Fruit fly (Drosophila melanogaster) whole organism: Measurements from ENCODE around the gene Spindly.

Experiments used
- CG8478 ChIP-seq: fragments of >200 bp; optimal IDR thresholded peaks from 2 replicates; lab custom pipeline; 2018; ENCODE audit warnings: inconsistent platforms
- EcR ChIP-seq, 2 experiments: fragments of >200 bp; optimal IDR thresholded peaks; 2 replicates each; lab custom pipeline; 2017; ENCODE audit warnings: missing biosample characterization in 2 of 2, missing genetic modification characterization in 2 of 2, missing genetic modification reagents in 2 of 2
- psq ChIP-seq: fragments of >200 bp; optimal IDR thresholded peaks from 2 replicates; lab custom pipeline; 2017
- usp ChIP-seq: fragments of >200 bp; optimal IDR thresholded peaks from 2 replicates; lab custom pipeline; 2017; ENCODE audit warnings: missing biosample characterization, missing genetic modification characterization, mixed read lengths

DNA sequence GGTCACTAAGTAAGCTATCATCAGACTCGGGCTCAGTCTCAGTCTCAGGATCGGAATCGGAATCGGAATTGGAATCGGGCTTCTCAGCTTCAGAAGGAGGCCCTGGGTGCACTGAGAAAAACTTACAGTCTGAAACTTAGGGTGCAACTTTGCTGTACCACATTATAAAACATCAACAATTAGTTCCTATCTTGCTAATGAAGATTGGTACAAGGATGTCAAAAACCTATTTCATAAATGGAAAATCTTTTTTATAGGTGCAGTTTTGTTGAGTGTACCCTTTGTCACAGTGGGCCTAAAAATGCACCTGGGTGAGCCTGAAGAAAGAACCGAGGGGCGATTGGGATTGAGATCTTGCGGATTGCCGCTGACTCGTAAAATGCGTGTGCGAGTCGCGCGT, 22.7 kb upstream of the Spindly start:
- no peak for TF ChIP-seq usp (GFP tag; lab: Kevin White, UChicago)
- TF ChIP-seq CG8478 (lab: Kevin White, UChicago): no peak
- no peak for TF ChIP-seq psq (lab: Kevin White, UChicago)
- no peak for TF ChIP-seq EcR (GFP tag; optimal IDR thresholded peaks at IDR 0.05; lab: Kevin White, UChicago)
